Fruit fly (Drosophila melanogaster): ENCODE data around the gene Septin2.

DNA sequence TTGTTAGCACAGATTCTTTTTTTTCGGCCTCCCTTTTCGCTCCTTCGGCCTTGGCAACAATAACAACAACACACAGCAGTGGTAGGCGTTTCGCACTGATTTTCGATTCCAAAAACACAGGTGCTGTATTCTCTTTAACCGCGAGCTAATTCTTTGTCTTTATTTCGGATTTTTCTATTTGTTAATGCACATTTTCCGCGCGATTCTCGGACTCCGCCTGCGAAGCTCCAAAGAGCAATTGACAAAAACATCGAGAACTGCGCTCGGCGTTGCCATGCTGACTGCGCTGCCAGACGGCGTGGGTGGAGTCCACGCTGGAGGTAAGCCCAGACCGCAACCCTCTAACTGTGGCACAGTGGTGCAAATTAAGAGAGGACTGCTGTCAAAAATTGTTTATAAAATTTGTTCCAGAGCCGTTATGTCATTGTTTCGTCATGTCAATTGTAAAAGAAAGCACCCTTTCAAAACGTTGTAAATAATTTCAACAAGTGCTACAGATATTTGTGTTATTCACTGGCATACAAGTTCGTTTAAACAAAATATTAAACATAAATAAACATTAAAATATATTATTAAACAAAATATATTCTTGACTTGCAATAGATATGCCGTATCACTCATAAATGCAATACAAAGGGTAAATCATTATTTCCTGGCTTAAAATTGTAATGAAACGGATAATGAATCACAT is 30.6 kb downstream of the Septin2 start, which contains the start of the genes DPCoAC and CG5180:
- TF ChIP-seq dac (GFP tag; optimal IDR thresholded peaks at IDR 0.05), result peak; percentile 16
- no peak for TF ChIP-seq Lpt (GFP tag; optimal IDR thresholded peaks at IDR 0.05)
